Fruit fly (Drosophila melanogaster) whole organism, pupa: ENCODE results near the gene Tg.

Experiments
- CG10348 ChIP-seq: fragments of 200-800 bp; sonication (Bioruptor generic); IDR thresholded peaks from 2 replicates; pipeline ENCODE4 v1.3.6; 2022; ENCODE audit warnings: missing biosample characterization, missing genetic modification characterization
- CG12605 ChIP-seq: fragments of 200-800 bp; sonication (Bioruptor generic); IDR thresholded peaks from 2 replicates; pipeline ENCODE4 v1.3.6; 2022; ENCODE audit warnings: missing biosample characterization, missing genetic modification characterization
- CG13204 ChIP-seq: fragments of 200-800 bp; sonication (Bioruptor generic); optimal IDR thresholded peaks from 2 replicates; lab custom pipeline; 2018; ENCODE audit warnings: missing biosample characterization, mild to moderate bottlenecking, missing genetic modification characterization, moderate library complexity
- CG14655 ChIP-seq: fragments of 200-800 bp; sonication (Bioruptor generic); optimal IDR thresholded peaks from 3 replicates; lab custom pipeline; 2017; ENCODE audit warnings: mild to moderate bottlenecking, missing biosample characterization, missing genetic modification reagents, missing genetic modification characterization
- CG15710 ChIP-seq: fragments of 200-800 bp; sonication (Bioruptor generic); optimal IDR thresholded peaks from 2 replicates; lab custom pipeline; 2018; ENCODE audit warnings: missing biosample characterization, mild to moderate bottlenecking, missing genetic modification characterization, moderate library complexity
- CG17806 ChIP-seq: fragments of 200-800 bp; sonication (Bioruptor generic); optimal IDR thresholded peaks from 2 replicates; lab custom pipeline; 2018; ENCODE audit warnings: missing biosample characterization, mild to moderate bottlenecking, missing genetic modification characterization, moderate library complexity
- CG32121 ChIP-seq: fragments of 200-800 bp; sonication (Bioruptor generic); IDR thresholded peaks from 2 replicates; pipeline ENCODE4 v1.3.6; 2022; ENCODE audit warnings: missing biosample characterization, missing genetic modification characterization
- CG34367 ChIP-seq: fragments of 200-800 bp; sonication (Bioruptor generic); optimal IDR thresholded peaks from 2 replicates; lab custom pipeline; 2018; ENCODE audit warnings: missing biosample characterization, mild to moderate bottlenecking, missing genetic modification characterization
- CG4496 ChIP-seq: fragments of 200-800 bp; sonication (Bioruptor generic); IDR thresholded peaks from 3 replicates; pipeline ENCODE4 v1.3.6; 2022; ENCODE audit warnings: missing biosample characterization, missing genetic modification characterization
- CG8159 ChIP-seq: fragments of 200-800 bp; sonication (Bioruptor generic); optimal IDR thresholded peaks from 3 replicates; lab custom pipeline; 2018; ENCODE audit warnings: missing biosample characterization, mild to moderate bottlenecking, missing genetic modification characterization, moderate library complexity
- CG8301 ChIP-seq: fragments of 200-800 bp; sonication (Bioruptor generic); optimal IDR thresholded peaks from 2 replicates; lab custom pipeline; 2018; ENCODE audit warnings: missing biosample characterization, mild to moderate bottlenecking, missing genetic modification characterization
- CG9948 ChIP-seq: fragments of 200-800 bp; sonication (Bioruptor generic); optimal IDR thresholded peaks from 2 replicates; lab custom pipeline; 2018; ENCODE audit warnings: missing biosample characterization, mild to moderate bottlenecking, missing genetic modification characterization, moderate library complexity
- D1 ChIP-seq: fragments of 200-800 bp; sonication (Bioruptor generic); optimal IDR thresholded peaks from 2 replicates; lab custom pipeline; 2018; ENCODE audit warnings: missing biosample characterization, mild to moderate bottlenecking, missing genetic modification characterization, moderate library complexity
- EcR ChIP-seq: fragments of 200-800 bp; sonication (Bioruptor generic); optimal IDR thresholded peaks from 3 replicates; lab custom pipeline; 2019; ENCODE audit warnings: missing biosample characterization, missing genetic modification characterization, mild to moderate bottlenecking, moderate library complexity, missing genetic modification reagents
- Ets98B ChIP-seq: fragments of 200-800 bp; sonication (Bioruptor generic); IDR thresholded peaks from 2 replicates; pipeline ENCODE4 v1.3.6; 2022; ENCODE audit warnings: missing biosample characterization, missing genetic modification characterization
- Pif1A ChIP-seq: fragments of 200-800 bp; sonication (Bioruptor generic); optimal IDR thresholded peaks from 3 replicates; lab custom pipeline; 2016; ENCODE audit warnings: missing biosample characterization, missing genetic modification characterization
- Pif1B ChIP-seq: fragments of 200-800 bp; sonication (Bioruptor generic); optimal IDR thresholded peaks from 3 replicates; lab custom pipeline; 2016; ENCODE audit warnings: missing biosample characterization, missing genetic modification characterization
- Snoo ChIP-seq: fragments of 200-800 bp; sonication (Bioruptor generic); optimal IDR thresholded peaks from 3 replicates; lab custom pipeline; 2017; ENCODE audit warnings: missing biosample characterization, mild to moderate bottlenecking, missing genetic modification characterization, inconsistent platforms
- fd96Ca ChIP-seq: fragments of 200-800 bp; sonication (Bioruptor generic); IDR thresholded peaks from 3 replicates; pipeline ENCODE4 v1.3.6; 2022; ENCODE audit warnings: missing biosample characterization, missing genetic modification characterization
- gl ChIP-seq: fragments of 200-800 bp; sonication (Bioruptor generic); optimal IDR thresholded peaks from 2 replicates; lab custom pipeline; 2018; ENCODE audit warnings: missing biosample characterization, mild to moderate bottlenecking, missing genetic modification characterization
- rn ChIP-seq: fragments of 200-800 bp; sonication (Bioruptor generic); IDR thresholded peaks from 2 replicates; pipeline ENCODE4 v1.3.6; 2022; ENCODE audit warnings: missing biosample characterization, missing genetic modification characterization

Gene Tg

dm6 chr2L:8004072-8004471 is 7.1 kb upstream of the Tg start, which contains the start of gene Wwox:
Wwox (minus strand) TSS chr2L:8004286.
- peak; percentile 21 for TF ChIP-seq EcR (GFP tag; lab: Kevin White, UChicago)
- TF ChIP-seq CG4496 (GFP tag; lab: Robert Waterston, UW), result no peak

- TF ChIP-seq CG13204 (GFP tag; lab: Kevin White, UChicago) (no peak), CG14655 (peak; percentile 73), CG34367 (tag; lab: Kevin White, UChicago) (peak; percentile 49), rn (GFP tag; lab: Robert Waterston, UW) (peak; percentile 18; the same call in 1 of the 2 replicates), CG8301 (tag; lab: Kevin White, UChicago) (peak; percentile 62), CG10348 (GFP tag; lab: Robert Waterston, UW) (no peak), CG8159 (tag; lab: Kevin White, UChicago) (peak; percentile 82), CG4496 (GFP tag; lab: Robert Waterston, UW) (peak; percentile 50; the same call in 2 of the 3 replicates), CG17806 (tag; lab: Kevin White, UChicago) (peak; percentile 68), Pif1B (GFP tag; lab: Kevin White, UChicago) (peak; percentile 47), fd96Ca (GFP tag; lab: Robert Waterston, UW) (peak; percentile 57; the same call in 2 of the 3 replicates), CG9948 (peak; percentile 52), Snoo (tag; lab: Kevin White, UChicago) (peak; percentile 30), Pif1A (GFP tag; lab: Kevin White, UChicago) (peak; percentile 76), CG12605 (GFP tag; lab: Robert Waterston, UW) (peak; percentile 13; the same call in 1 of the 2 replicates), D1 (peak; percentile 19), CG15710 (tag; lab: Kevin White, UChicago) (peak; percentile 70), Ets98B (peak; percentile 52), gl (peak; percentile 52), CG32121 (GFP tag; lab: Robert Waterston, UW) (0 out of 2 replicates have a peak, but pooled peaks have one; percentile 29), EcR (GFP tag; lab: Kevin White, UChicago) (peak; percentile 65)
Measured at dm6 chr2L:8006038-8006437, 5.2 kb upstream of the Tg start.

- TF ChIP-seq CG8159 (tag; lab: Kevin White, UChicago), result no peak
- TF ChIP-seq Pif1A (GFP tag; lab: Kevin White, UChicago), result no peak
- no peak for TF ChIP-seq CG15710 (tag; lab: Kevin White, UChicago)
- no peak for TF ChIP-seq Ets98B
- TF ChIP-seq gl, result peak; percentile 33
- TF ChIP-seq CG4496 (GFP tag; lab: Robert Waterston, UW), result no peak
- TF ChIP-seq EcR (GFP tag; lab: Kevin White, UChicago), result peak; percentile 72
- peak; percentile 13 for TF ChIP-seq CG13204 (GFP tag; lab: Kevin White, UChicago)
- TF ChIP-seq CG17806 (tag; lab: Kevin White, UChicago), result no peak
- no peak for TF ChIP-seq CG8301 (tag; lab: Kevin White, UChicago)
- no peak for TF ChIP-seq D1
- no peak for TF ChIP-seq CG14655
- no peak for TF ChIP-seq rn (GFP tag; lab: Robert Waterston, UW)
- TF ChIP-seq CG12605 (GFP tag; lab: Robert Waterston, UW), result no peak
- TF ChIP-seq fd96Ca (GFP tag; lab: Robert Waterston, UW), result 0 out of 3 replicates have a peak, but pooled peaks have one; percentile 25
- TF ChIP-seq CG9948, result no peak
- TF ChIP-seq Snoo (tag; lab: Kevin White, UChicago), result peak; percentile 29
- TF ChIP-seq CG32121 (GFP tag; lab: Robert Waterston, UW), result no peak
- TF ChIP-seq CG34367 (tag; lab: Kevin White, UChicago), result no peak
- peak; percentile 44 for TF ChIP-seq Pif1B (GFP tag; lab: Kevin White, UChicago)
- no peak for TF ChIP-seq CG10348 (GFP tag; lab: Robert Waterston, UW)
- TF ChIP-seq, all 21 proteins: peak for 6
Measured at dm6 chr2L:8007160-8007876, 3.9 kb upstream of the Tg start, which contains the start of gene Spn28Dc. Spn28Dc (minus strand) TSS chr2L:8007210.

dm6 chr2L:8009283-8010211 is 1.7 kb upstream of the Tg start, which contains the start of gene CG12560:
CG12560 (minus strand) TSS chr2L:8009477.
- peak; percentile 45 for TF ChIP-seq Pif1A (GFP tag; lab: Kevin White, UChicago)
- TF ChIP-seq CG8301 (tag; lab: Kevin White, UChicago), result no peak
- peak; percentile 88 for TF ChIP-seq CG12605 (GFP tag; lab: Robert Waterston, UW)
- TF ChIP-seq CG15710 (tag; lab: Kevin White, UChicago), result peak; percentile 28
- no peak for TF ChIP-seq rn (GFP tag; lab: Robert Waterston, UW)
- peak; percentile 47 for TF ChIP-seq EcR (GFP tag; lab: Kevin White, UChicago)
- TF ChIP-seq CG13204 (GFP tag; lab: Kevin White, UChicago), result peak; percentile 49
- no peak for TF ChIP-seq CG8159 (tag; lab: Kevin White, UChicago)
- no peak for TF ChIP-seq CG32121 (GFP tag; lab: Robert Waterston, UW)
- peak; percentile 15 for TF ChIP-seq Pif1B (GFP tag; lab: Kevin White, UChicago)
- no peak for TF ChIP-seq CG14655
- TF ChIP-seq D1, result no peak
- TF ChIP-seq CG9948, result no peak
- no peak for TF ChIP-seq fd96Ca (GFP tag; lab: Robert Waterston, UW)
- no peak for TF ChIP-seq Snoo (tag; lab: Kevin White, UChicago)
- peak; percentile 43 for TF ChIP-seq gl
- peak; percentile 35; the same call in 1 of the 2 replicates for TF ChIP-seq Ets98B
- no peak for TF ChIP-seq CG10348 (GFP tag; lab: Robert Waterston, UW)
- TF ChIP-seq CG4496 (GFP tag; lab: Robert Waterston, UW), result peak; percentile 30; the same call in 1 of the 3 replicates
- TF ChIP-seq CG34367 (tag; lab: Kevin White, UChicago), result peak; percentile 21
- TF ChIP-seq CG17806 (tag; lab: Kevin White, UChicago), result no peak
